Worm (Caenorhabditis elegans) whole organism, late embryonic: ENCODE results near the gene srab-12.

Source experiments
- K09A11.1 ChIP-seq: sonication (generic microtip); optimal IDR thresholded peaks from 2 replicates; lab custom pipeline; 2017; ENCODE audit warnings: antibody characterized with exemption, mild to moderate bottlenecking, missing genetic modification characterization, missing compliant biosample characterization; ENCODE audit not compliant: insufficient read depth
- ama-1 ChIP-seq: fragments of 150-350 bp; optimal IDR thresholded peaks from 2 replicates; lab custom pipeline; 2014
- ceh-14 ChIP-seq: sonication (generic microtip); optimal IDR thresholded peaks from 2 replicates; lab custom pipeline; 2016; ENCODE audit warnings: missing genotype, missing genetic modification characterization, missing compliant biosample characterization
- ceh-18 ChIP-seq: sonication (generic microtip); optimal IDR thresholded peaks from 2 replicates; lab custom pipeline; 2016; ENCODE audit warnings: missing genetic modification characterization, missing compliant biosample characterization
- ceh-30 ChIP-seq: fragments of 150-350 bp; optimal IDR thresholded peaks from 2 replicates; lab custom pipeline; 2014; ENCODE audit warnings: missing biosample characterization, missing genetic modification characterization
- ceh-34 ChIP-seq: sonication (generic microtip); optimal IDR thresholded peaks from 2 replicates; lab custom pipeline; 2016; ENCODE audit warnings: mild to moderate bottlenecking, missing genetic modification characterization, missing compliant biosample characterization
- dmd-4 ChIP-seq: sonication (generic microtip); optimal IDR thresholded peaks from 2 replicates; lab custom pipeline; 2016; ENCODE audit warnings: borderline replicate concordance, missing genetic modification characterization, missing compliant biosample characterization
- lin-11 ChIP-seq: fragments of 200-800 bp; sonication (Bioruptor generic); optimal IDR thresholded peaks from 2 replicates; lab custom pipeline; 2018; ENCODE audit warnings: mild to moderate bottlenecking, missing genetic modification characterization, missing compliant biosample characterization
- nhr-11 ChIP-seq: fragments of 150-350 bp; optimal IDR thresholded peaks from 2 replicates; lab custom pipeline; 2014; ENCODE audit warnings: missing biosample characterization, missing genetic modification characterization
- nhr-232 ChIP-seq: sonication (generic microtip); optimal IDR thresholded peaks from 2 replicates; lab custom pipeline; 2016; ENCODE audit warnings: missing genetic modification characterization, missing compliant biosample characterization
- pag-3 ChIP-seq: sonication (generic microtip); optimal IDR thresholded peaks from 2 replicates; lab custom pipeline; 2016; ENCODE audit warnings: missing compliant biosample characterization, missing genetic modification characterization, borderline replicate concordance
- unc-42 ChIP-seq: sonication (generic microtip); optimal IDR thresholded peaks from 2 replicates; lab custom pipeline; 2016; ENCODE audit warnings: missing genotype, missing genetic modification characterization, missing compliant biosample characterization

- no peak for TF ChIP-seq dmd-4 (tag; lab: Kevin White, UChicago)
- TF ChIP-seq nhr-11, result no peak
- TF ChIP-seq ceh-14 (tag; lab: Kevin White, UChicago), result no peak
- TF ChIP-seq ceh-18 (tag; lab: Kevin White, UChicago), result no peak
- no peak for TF ChIP-seq pag-3 (tag; lab: Kevin White, UChicago)
- no peak for TF ChIP-seq lin-11 (tag; lab: Kevin White, UChicago)
- no peak for TF ChIP-seq ceh-34 (tag; lab: Kevin White, UChicago)
- no peak for TF ChIP-seq ama-1 (lab: Kevin White, UChicago)
- no peak for TF ChIP-seq ceh-30 (tag; lab: Kevin White, UChicago)
- no peak for TF ChIP-seq nhr-232 (tag; lab: Kevin White, UChicago)
- no peak for TF ChIP-seq K09A11.1
- no peak for TF ChIP-seq unc-42 (tag; lab: Kevin White, UChicago)
Measured at ce11 chrV:17798789-17799188, 15.3 kb upstream of the srab-12 start, which contains the start of gene srx-18.
